Fruit fly (Drosophila melanogaster) whole organism: ENCODE data around the gene Adgf-A.

ENCODE experiments used
- CG8478 ChIP-seq: fragments of >200 bp; optimal IDR thresholded peaks from 2 replicates; lab custom pipeline; 2018; ENCODE audit warnings: inconsistent platforms
- Dll ChIP-seq: fragments of >200 bp; optimal IDR thresholded peaks from 2 replicates; lab custom pipeline; 2017
- EcR ChIP-seq, 2 experiments: fragments of >200 bp; optimal IDR thresholded peaks; 2 replicates each; lab custom pipeline; 2017; ENCODE audit warnings: missing biosample characterization in 2 of 2, missing genetic modification characterization in 2 of 2, missing genetic modification reagents in 2 of 2
- pan ChIP-seq: fragments of >200 bp; optimal IDR thresholded peaks from 2 replicates; lab custom pipeline; 2017
- psq ChIP-seq: fragments of >200 bp; optimal IDR thresholded peaks from 2 replicates; lab custom pipeline; 2017
- usp ChIP-seq: fragments of >200 bp; optimal IDR thresholded peaks from 2 replicates; lab custom pipeline; 2017; ENCODE audit warnings: missing biosample characterization, missing genetic modification characterization, mixed read lengths

The Adgf-A gene

DNA sequence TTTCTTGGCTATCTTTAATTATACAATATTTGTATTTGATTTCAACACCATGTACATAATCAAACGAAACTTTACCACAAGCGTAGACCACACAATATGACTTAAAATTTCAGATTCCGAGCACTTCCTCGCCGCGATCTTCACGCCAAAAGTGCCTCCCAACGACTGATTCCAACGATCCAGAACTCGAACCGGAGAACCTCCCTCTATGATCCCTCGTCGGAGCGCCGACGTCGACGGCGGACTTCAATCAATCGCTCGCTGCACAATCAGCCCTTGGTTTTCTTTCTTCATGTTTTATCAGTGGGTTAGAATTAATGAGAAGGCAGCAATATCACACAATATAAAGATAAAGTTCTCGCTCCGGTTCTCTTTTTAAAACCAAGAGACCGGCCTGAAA, at the start of gene Adgf-A, which contains the start of gene Adgf-A2:
Adgf-A (minus strand) TSS at position 172 of the 400 bp plus-strand sequence.
Adgf-A2 (minus strand) TSS at position 172 of the 400 bp plus-strand sequence.
- TF ChIP-seq CG8478 (lab: Kevin White, UChicago), result no peak
- TF ChIP-seq usp (GFP tag; lab: Kevin White, UChicago), result no peak
- no peak for TF ChIP-seq psq (lab: Kevin White, UChicago)
- TF ChIP-seq Dll (lab: Kevin White, UChicago), result no peak
- TF ChIP-seq EcR (GFP tag; optimal IDR thresholded peaks at IDR 0.05; lab: Kevin White, UChicago), result no peak
- no peak for TF ChIP-seq pan (lab: Kevin White, UChicago)

dm6 chr3L:17808597-17809213, 44.7 kb upstream of the Adgf-A start, which contains the start of gene CG32191:
CG32191 (minus strand) TSS chr3L:17809146.
- TF ChIP-seq Dll (lab: Kevin White, UChicago) (no peak), pan (lab: Kevin White, UChicago) (no peak), CG8478 (lab: Kevin White, UChicago) (no peak), EcR (GFP tag; optimal IDR thresholded peaks at IDR 0.05; lab: Kevin White, UChicago) (no peak), usp (GFP tag; lab: Kevin White, UChicago) (no peak), psq (lab: Kevin White, UChicago) (no peak)

DNA sequence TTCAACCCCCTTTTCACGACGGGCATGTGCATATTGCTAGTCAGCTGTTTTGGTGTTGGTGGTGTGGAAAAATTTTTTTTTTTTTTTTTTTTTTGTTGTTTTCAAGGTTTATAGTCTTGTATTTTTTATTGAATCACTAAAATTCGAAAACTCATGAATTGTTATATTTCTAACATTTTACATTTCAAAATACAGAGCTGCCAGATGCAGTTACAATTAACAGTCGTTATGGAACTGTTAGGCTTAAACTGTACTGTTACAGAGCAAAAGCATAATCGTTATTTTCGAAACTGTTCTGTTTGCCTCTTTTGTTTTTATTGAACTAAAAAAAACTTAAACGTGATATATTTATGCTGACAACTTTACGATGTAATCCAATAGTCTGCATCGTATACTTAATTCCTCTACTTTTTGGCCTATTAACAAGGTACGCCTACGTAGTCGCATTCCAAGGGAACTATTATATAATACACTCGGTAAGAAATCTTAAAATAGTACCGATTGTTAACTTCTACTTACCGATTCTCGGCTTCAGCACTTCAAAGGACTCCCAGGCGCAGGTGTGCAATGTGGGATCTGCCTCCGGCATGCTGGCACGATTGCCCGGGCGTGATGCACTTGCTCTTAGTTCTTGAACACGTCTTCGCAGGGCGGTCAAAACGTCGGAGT, 42.5 kb upstream of the Adgf-A start, which contains the start of gene CG32187:
CG32187 (minus strand) TSS at position 9 of the 669 bp plus-strand sequence.
- TF ChIP-seq pan (lab: Kevin White, UChicago) (no peak), EcR (GFP tag; optimal IDR thresholded peaks at IDR 0.05; lab: Kevin White, UChicago) (no peak), Dll (lab: Kevin White, UChicago) (no peak), usp (GFP tag; lab: Kevin White, UChicago) (no peak), psq (lab: Kevin White, UChicago) (no peak), CG8478 (lab: Kevin White, UChicago) (no peak)

dm6 chr3L:17804511-17804910, 40.6 kb upstream of the Adgf-A start, which contains the start of gene ais:
ais (minus strand) TSS chr3L:17804715.
- TF ChIP-seq EcR (GFP tag; optimal IDR thresholded peaks at IDR 0.05; lab: Kevin White, UChicago) (no peak), CG8478 (lab: Kevin White, UChicago) (no peak), pan (lab: Kevin White, UChicago) (no peak), usp (GFP tag; lab: Kevin White, UChicago) (no peak), Dll (lab: Kevin White, UChicago) (no peak), psq (lab: Kevin White, UChicago) (no peak)

DNA sequence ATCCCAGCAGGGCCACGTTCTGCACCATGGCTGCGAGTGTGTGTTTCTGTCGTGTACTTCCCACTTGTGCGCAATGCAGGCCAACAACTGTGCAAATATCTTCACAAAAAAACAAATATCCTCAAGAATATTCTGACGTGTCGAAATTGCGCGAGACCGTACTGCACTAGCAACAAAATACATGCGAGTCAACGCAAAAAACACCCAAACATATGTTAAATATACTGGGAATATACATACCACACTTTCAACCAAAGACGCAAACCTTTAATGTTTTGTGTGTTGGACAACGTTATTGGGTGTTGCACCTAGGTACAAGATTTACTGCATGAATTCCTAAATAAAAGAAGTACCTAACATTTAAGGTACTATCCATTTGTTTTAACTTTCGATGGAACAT, 38.1 kb upstream of the Adgf-A start, which contains the start of gene NUCB1:
NUCB1 (minus strand) TSS at position 173 of the 400 bp plus-strand sequence.
- no peak for TF ChIP-seq usp (GFP tag; lab: Kevin White, UChicago)
- TF ChIP-seq Dll (lab: Kevin White, UChicago), result no peak

DNA sequence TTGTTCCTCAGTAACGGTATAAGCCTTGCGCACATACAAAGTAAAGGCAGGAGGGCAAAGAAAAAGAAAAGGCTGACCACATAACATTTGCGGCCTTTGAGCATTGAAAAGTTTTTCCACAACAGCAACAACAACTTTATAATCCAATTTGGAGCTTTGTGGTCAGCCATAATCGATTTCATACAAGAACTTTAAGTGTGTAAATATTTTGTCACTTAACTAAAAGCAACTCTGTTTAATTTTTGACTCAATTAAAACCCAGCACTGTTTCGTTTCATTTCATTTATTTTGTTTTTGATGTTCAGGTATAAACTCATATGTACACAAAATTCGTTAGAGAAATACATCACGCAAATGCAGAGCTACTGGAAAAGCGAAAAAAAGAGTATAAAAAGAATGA, 33.5 kb upstream of the Adgf-A start, which contains the start of gene CG42816:
CG42816 (minus strand) TSS at position 101 of the 400 bp plus-strand sequence.
- no peak for TF ChIP-seq usp (GFP tag; lab: Kevin White, UChicago)
- TF ChIP-seq pan (lab: Kevin White, UChicago), result no peak
- TF ChIP-seq CG8478 (lab: Kevin White, UChicago), result no peak
- no peak for TF ChIP-seq psq (lab: Kevin White, UChicago)
- TF ChIP-seq Dll (lab: Kevin White, UChicago), result no peak
- no peak for TF ChIP-seq EcR (GFP tag; optimal IDR thresholded peaks at IDR 0.05; lab: Kevin White, UChicago)

dm6 chr3L:17791495-17791894, 27.5 kb upstream of the Adgf-A start:
- TF ChIP-seq pan (lab: Kevin White, UChicago), result no peak
- TF ChIP-seq Dll (lab: Kevin White, UChicago), result no peak
- TF ChIP-seq EcR (GFP tag; optimal IDR thresholded peaks at IDR 0.05; lab: Kevin White, UChicago), result no peak
- no peak for TF ChIP-seq CG8478 (lab: Kevin White, UChicago)

dm6 chr3L:17791467-17791494, 27.3 kb upstream of the Adgf-A start, which contains the start of gene CG42815:
CG42815 (minus strand) TSS chr3L:17791486.
- TF ChIP-seq psq (lab: Kevin White, UChicago), result no peak
- TF ChIP-seq Dll (lab: Kevin White, UChicago), result no peak
- no peak for TF ChIP-seq pan (lab: Kevin White, UChicago)
- TF ChIP-seq usp (GFP tag; lab: Kevin White, UChicago), result no peak

dm6 chr3L:17791067-17791466, 27.1 kb upstream of the Adgf-A start:
- no peak for TF ChIP-seq psq (lab: Kevin White, UChicago)
- TF ChIP-seq usp (GFP tag; lab: Kevin White, UChicago), result no peak

dm6 chr3L:17759072-17759747, 4.7 kb downstream of the Adgf-A start, which contains the start of gene CG32181:
CG32181 (plus strand) TSS chr3L:17759697.
- TF ChIP-seq usp (GFP tag; lab: Kevin White, UChicago) (no peak), Dll (lab: Kevin White, UChicago) (no peak), EcR (GFP tag; optimal IDR thresholded peaks at IDR 0.05; lab: Kevin White, UChicago) (no peak), psq (lab: Kevin White, UChicago) (no peak), pan (lab: Kevin White, UChicago) (no peak), CG8478 (lab: Kevin White, UChicago) (no peak)

- no peak for TF ChIP-seq usp (GFP tag; lab: Kevin White, UChicago)
- no peak for TF ChIP-seq EcR (GFP tag; optimal IDR thresholded peaks at IDR 0.05; lab: Kevin White, UChicago)
- TF ChIP-seq CG8478 (lab: Kevin White, UChicago), result no peak
- TF ChIP-seq psq (lab: Kevin White, UChicago), result no peak
- no peak for TF ChIP-seq pan (lab: Kevin White, UChicago)
- no peak for TF ChIP-seq Dll (lab: Kevin White, UChicago)
Observed at dm6 chr3L:17758084-17758211, 6.0 kb downstream of the Adgf-A start, which contains the start of gene CG32182. CG32182 (plus strand) TSS chr3L:17758112.
